Worm (Caenorhabditis elegans) whole organism, L1 larva: ENCODE measurements around the gene rpap-3.
A peak's percentile ranks its signal among the peaks of the same experiment; 100 is the strongest.

ENCODE experiments used
- aha-1 ChIP-seq: fragments of 150-350 bp; optimal IDR thresholded peaks from 2 replicates; lab custom pipeline; 2014; ENCODE audit warnings: missing biosample characterization, missing genetic modification characterization
- ama-1 ChIP-seq: fragments of 150-350 bp; optimal IDR thresholded peaks from 2 replicates; lab custom pipeline; 2014
- ceh-8 ChIP-seq: fragments of 200-800 bp; sonication (Bioruptor generic); optimal IDR thresholded peaks from 2 replicates; lab custom pipeline; 2018; ENCODE audit warnings: mild to moderate bottlenecking, missing genetic modification characterization, moderate library complexity, missing compliant biosample characterization
- ceh-88 ChIP-seq: fragments of 200-800 bp; sonication (Bioruptor generic); IDR thresholded peaks from 2 replicates; pipeline ENCODE4 v1.3.6; 2022; ENCODE audit warnings: missing genetic modification characterization, missing compliant biosample characterization
- ces-1 ChIP-seq: fragments of 150-350 bp; optimal IDR thresholded peaks from 2 replicates; lab custom pipeline; 2014; ENCODE audit warnings: missing biosample characterization, missing genetic modification reagents, missing genetic modification characterization
- dpl-1 ChIP-seq, 3 experiments: fragments of 150-350 bp in 2 of 3; sonication (generic microtip) in 1 of 3; optimal IDR thresholded peaks; 2 replicates each; lab custom pipeline; 2014 to 2017; ENCODE audit warnings: missing biosample characterization in 3 of 3, missing genetic modification characterization in 3 of 3, missing genetic modification reagents in 3 of 3
- dsc-1 ChIP-seq: sonication (generic microtip); optimal IDR thresholded peaks from 2 replicates; lab custom pipeline; 2016; ENCODE audit warnings: mild to moderate bottlenecking, missing genetic modification characterization, missing compliant biosample characterization
- efl-1 ChIP-seq, 4 experiments: fragments of 150-350 bp; optimal IDR thresholded peaks in 3 of 4; peaks in 1 of 4; 1 replicate in 1 of 4; 2 replicates in 3 of 4; lab custom pipeline; 2014; ENCODE audit warnings: missing biosample characterization in 2 of 4, missing genetic modification characterization in 2 of 4, missing genetic modification reagents in 2 of 4
- egl-27 ChIP-seq, 2 experiments: fragments of 150-350 bp in 1 of 2; sonication (generic microtip); optimal IDR thresholded peaks; 3 replicates each; lab custom pipeline; 2017 to 2018; ENCODE audit warnings: missing biosample characterization in 2 of 2, missing genetic modification characterization in 2 of 2, missing genetic modification reagents in 2 of 2
- elt-3 ChIP-seq, 6 experiments: fragments of 150-350 bp in 1 of 6; sonication (generic microtip); optimal IDR thresholded peaks; 2 replicates each; lab custom pipeline; 2017 to 2018; ENCODE audit warnings: missing biosample characterization in 6 of 6, missing genetic modification characterization in 6 of 6, inconsistent platforms in 1 of 6
- grh-1 ChIP-seq: fragments of 200-800 bp; sonication (Bioruptor generic); IDR thresholded peaks from 2 replicates; pipeline ENCODE4 v1.3.6; 2022; ENCODE audit warnings: missing genetic modification reagents, missing genetic modification characterization, missing compliant biosample characterization
- hpl-2 ChIP-seq: fragments of 150-350 bp; optimal IDR thresholded peaks from 2 replicates; lab custom pipeline; 2014; ENCODE audit warnings: missing biosample characterization, missing genetic modification reagents, missing genetic modification characterization
- lin-13 ChIP-seq: fragments of 150-350 bp; optimal IDR thresholded peaks from 2 replicates; lab custom pipeline; 2014; ENCODE audit warnings: missing biosample characterization, missing genetic modification reagents, missing genetic modification characterization
- lin-15B ChIP-seq: fragments of 150-350 bp; sonication (generic microtip); optimal IDR thresholded peaks from 3 replicates; lab custom pipeline; 2014; ENCODE audit warnings: missing biosample characterization, missing genetic modification characterization
- lin-35 ChIP-seq, 2 experiments: fragments of 150-350 bp; optimal IDR thresholded peaks; 2 replicates each; lab custom pipeline; 2014; ENCODE audit warnings: missing biosample characterization in 2 of 2, missing genetic modification characterization in 2 of 2, missing genetic modification reagents in 2 of 2
- lin-39 ChIP-seq: fragments of 150-350 bp; optimal IDR thresholded peaks from 2 replicates; lab custom pipeline; 2014; ENCODE audit warnings: missing biosample characterization, missing genetic modification reagents, missing genetic modification characterization
- lsy-2 ChIP-seq, 2 experiments: fragments of 150-350 bp; optimal IDR thresholded peaks; 2 replicates each; lab custom pipeline; 2014; ENCODE audit warnings: missing biosample characterization in 2 of 2, missing genetic modification characterization in 2 of 2
- mdl-1 ChIP-seq, 2 experiments: fragments of 150-350 bp; optimal IDR thresholded peaks; 2 replicates each; lab custom pipeline; 2014 to 2017; ENCODE audit warnings: missing biosample characterization in 2 of 2, missing genetic modification characterization in 2 of 2, inconsistent platforms in 1 of 2
- mef-2 ChIP-seq: fragments of 150-350 bp; optimal IDR thresholded peaks from 2 replicates; lab custom pipeline; 2014; ENCODE audit warnings: missing biosample characterization, missing genetic modification characterization
- mep-1 ChIP-seq: fragments of 150-350 bp; optimal IDR thresholded peaks from 2 replicates; lab custom pipeline; 2014; ENCODE audit warnings: missing biosample characterization, missing genetic modification characterization
- nhr-12 ChIP-seq: sonication (generic microtip); optimal IDR thresholded peaks from 2 replicates; lab custom pipeline; 2017; ENCODE audit warnings: missing biosample characterization, missing genetic modification characterization
- nhr-20 ChIP-seq: sonication (generic microtip); optimal IDR thresholded peaks from 2 replicates; lab custom pipeline; 2016; ENCODE audit warnings: mild to moderate bottlenecking, missing genetic modification characterization, missing compliant biosample characterization
- nhr-47 ChIP-seq: sonication (generic microtip); optimal IDR thresholded peaks from 2 replicates; lab custom pipeline; 2016; ENCODE audit warnings: mild to moderate bottlenecking, missing genetic modification characterization, moderate library complexity, missing compliant biosample characterization
- nhr-85 ChIP-seq: sonication (generic microtip); peaks from one replicate; lab custom pipeline; 2016; ENCODE audit warnings: missing genetic modification characterization, inconsistent platforms, missing compliant biosample characterization
- nhr-90 ChIP-seq: sonication (generic microtip); optimal IDR thresholded peaks from 2 replicates; lab custom pipeline; 2016; ENCODE audit warnings: mild to moderate bottlenecking, missing genetic modification characterization, missing compliant biosample characterization; ENCODE audit not compliant: poor library complexity
- pax-3 ChIP-seq: fragments of 200-800 bp; sonication (Bioruptor generic); optimal IDR thresholded peaks from 2 replicates; lab custom pipeline; 2018; ENCODE audit warnings: mild to moderate bottlenecking, missing genetic modification characterization, moderate library complexity, missing compliant biosample characterization
- rnt-1 ChIP-seq: sonication (generic microtip); optimal IDR thresholded peaks from 2 replicates; lab custom pipeline; 2016; ENCODE audit warnings: mild to moderate bottlenecking, missing genetic modification characterization, moderate library complexity, missing compliant biosample characterization
- snpc-4 ChIP-seq: fragments of 150-350 bp; optimal IDR thresholded peaks from 2 replicates; lab custom pipeline; 2014; ENCODE audit warnings: missing biosample characterization, missing genetic modification characterization
- tbx-2 ChIP-seq: sonication (generic microtip); optimal IDR thresholded peaks from 2 replicates; lab custom pipeline; 2016; ENCODE audit warnings: missing genetic modification characterization, missing compliant biosample characterization
- tlp-1 ChIP-seq: fragments of 150-350 bp; optimal IDR thresholded peaks from 2 replicates; lab custom pipeline; 2014; ENCODE audit warnings: missing biosample characterization, missing genetic modification characterization
- unc-130 ChIP-seq: fragments of 150-350 bp; optimal IDR thresholded peaks from 2 replicates; lab custom pipeline; 2017; ENCODE audit warnings: missing biosample characterization, missing genetic modification characterization, inconsistent platforms
- vab-15 ChIP-seq: sonication (generic microtip); optimal IDR thresholded peaks from 2 replicates; lab custom pipeline; 2017; ENCODE audit warnings: missing genotype, mild to moderate bottlenecking, missing genetic modification characterization, missing compliant biosample characterization
- zag-1 ChIP-seq: fragments of 150-350 bp; optimal IDR thresholded peaks from 2 replicates; lab custom pipeline; 2014; ENCODE audit warnings: missing biosample characterization, missing genetic modification characterization

Gene rpap-3

ce11 chrIV:7785506-7786065 lies 6.8 kb upstream of the rpap-3 start, which contains the start of gene tag-322 (continued):
- TF ChIP-seq nhr-12 (tag; lab: Kevin White, UChicago) (no peak), ama-1 (lab: Kevin White, UChicago) (peak; percentile 64), lin-15B (tag; lab: Kevin White, UChicago) (peak; percentile 76), ceh-8 (no peak), nhr-85 (tag; lab: Kevin White, UChicago) (peak; percentile 83), grh-1 (GFP tag; lab: Robert Waterston, UW) (0 out of 2 replicates have a peak, but pooled peaks have one; percentile 11), nhr-47 (tag; lab: Kevin White, UChicago) (peak; percentile 80), aha-1 (tag; lab: Kevin White, UChicago) (no peak), efl-1 (optimal IDR thresholded peaks at IDR 0.05; lab: Kevin White, UChicago) (peak; percentile 72 to 77), efl-1 (GFP tag; optimal IDR thresholded peaks at IDR 0.05 in 1 of 2; lab: Kevin White, UChicago) (peak; percentile 69 to 96), tbx-2 (tag; lab: Kevin White, UChicago) (peak; percentile 65), lsy-2 (tag; optimal IDR thresholded peaks at IDR 0.05; lab: Kevin White, UChicago) (peak; percentile 89 to 90), mdl-1 (tag; optimal IDR thresholded peaks at IDR 0.05; lab: Kevin White, UChicago) (peak in 1 of 2 experiments; percentile 32), egl-27 (tag; optimal IDR thresholded peaks at IDR 0.05; lab: Kevin White, UChicago) (no peak)

- TF ChIP-seq rnt-1 (tag; lab: Kevin White, UChicago), result no peak
Measured at ce11 chrIV:7783801-7784411, 5.1 kb upstream of the rpap-3 start, which contains the start of gene tag-321. TSS of gene tag-321 (minus strand) at chrIV:7783851.

DNA sequence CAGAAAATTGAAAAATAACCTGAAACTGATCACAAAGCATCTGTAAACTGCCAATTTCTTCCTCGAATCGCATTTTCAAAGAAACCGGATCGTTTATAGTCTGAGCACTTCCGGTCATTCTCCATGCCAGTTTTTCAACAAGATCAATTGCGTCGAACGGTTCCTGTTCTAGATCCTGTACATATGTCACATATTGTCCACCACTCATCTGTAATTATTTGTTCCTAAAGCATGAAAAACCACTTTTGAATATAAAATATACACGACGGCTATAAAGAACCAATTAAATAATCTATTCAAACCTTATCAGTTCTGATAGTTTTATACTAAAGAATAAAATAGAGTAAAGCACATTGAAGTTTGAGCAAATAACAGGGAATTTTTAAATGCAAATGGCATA lies 3.5 kb upstream of the rpap-3 start, which contains the start of gene sec-10:
Gene sec-10 (minus strand): TSS at position 208 of the 400 bp plus-strand sequence.
- TF ChIP-seq lin-39 (tag; lab: Kevin White, UChicago) (no peak), lin-13 (GFP tag; lab: Kevin White, UChicago) (peak; percentile 3), lin-35 (GFP tag; optimal IDR thresholded peaks at IDR 0.05; lab: Kevin White, UChicago) (peak in 1 of 2 experiments; percentile 12)

DNA sequence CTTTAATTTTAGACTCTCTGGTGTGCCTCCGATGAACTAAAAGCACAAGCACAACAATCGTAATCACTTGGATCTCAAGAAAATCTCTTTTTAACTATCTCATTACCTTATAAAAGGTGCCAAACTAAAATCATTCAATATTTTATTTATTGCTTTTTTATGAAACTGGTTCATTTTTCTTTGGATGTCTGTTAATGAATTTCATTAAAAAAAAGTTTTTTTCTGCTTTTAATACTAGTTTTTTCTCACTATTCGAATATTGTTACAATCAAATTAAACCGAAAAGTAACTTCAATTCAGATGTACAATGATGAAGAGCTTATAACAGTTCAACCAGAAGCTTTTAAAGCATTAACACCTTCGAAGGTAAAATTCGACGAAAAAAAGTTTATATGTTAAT lies 3.0 kb downstream of the rpap-3 start, which contains the start of gene swd-2.1:
Gene swd-2.1 (plus strand): TSS at position 301 of the 400 bp plus-strand sequence.
- no peak for TF ChIP-seq hpl-2
- TF ChIP-seq snpc-4 (tag; lab: Kevin White, UChicago), result no peak
- TF ChIP-seq unc-130 (tag; lab: Kevin White, UChicago), result no peak
- TF ChIP-seq aha-1 (tag; lab: Kevin White, UChicago), result no peak
- no peak for TF ChIP-seq ama-1 (lab: Kevin White, UChicago)
- no peak for TF ChIP-seq vab-15 (tag; lab: Kevin White, UChicago)
- TF ChIP-seq mef-2 (tag; lab: Kevin White, UChicago), result no peak
- no peak for TF ChIP-seq nhr-20 (tag; lab: Kevin White, UChicago)
- no peak for TF ChIP-seq nhr-90 (tag; lab: Kevin White, UChicago)
- TF ChIP-seq tlp-1 (tag; lab: Kevin White, UChicago), result no peak
- TF ChIP-seq zag-1, result no peak
- TF ChIP-seq dsc-1 (tag; lab: Kevin White, UChicago), result no peak
- no peak for TF ChIP-seq ceh-88 (GFP tag; lab: Robert Waterston, UW)
- no peak for TF ChIP-seq elt-3 (tag; optimal IDR thresholded peaks at IDR 0.05; lab: Kevin White, UChicago)
- no peak for TF ChIP-seq dpl-1 (GFP tag; optimal IDR thresholded peaks at IDR 0.05; lab: Kevin White, UChicago)
- no peak for TF ChIP-seq pax-3 (tag; lab: Kevin White, UChicago)
- no peak for TF ChIP-seq mep-1
- no peak for TF ChIP-seq ces-1 (GFP tag; lab: Kevin White, UChicago)
- TF ChIP-seq, all 84 proteins: peak for 0
